Worm (Caenorhabditis elegans) whole organism, L4 larva: ENCODE measurements around the gene exos-2.

ENCODE experiments used
- F49E8.2 ChIP-seq: sonication (generic microtip); optimal IDR thresholded peaks from 2 replicates; lab custom pipeline; 2016; ENCODE audit warnings: missing compliant biosample characterization, mild to moderate bottlenecking, missing genetic modification characterization, borderline replicate concordance
- Y48G9A.11 ChIP-seq: fragments of 200-800 bp; sonication (Bioruptor generic); IDR thresholded peaks from 2 replicates; pipeline ENCODE4 v1.3.6; 2022; ENCODE audit warnings: missing genetic modification reagents, missing genetic modification characterization, missing compliant biosample characterization
- Y75B8A.6 ChIP-seq: fragments of 200-800 bp; sonication (Bioruptor generic); IDR thresholded peaks from 2 replicates; pipeline ENCODE4 v1.3.6; 2022; ENCODE audit warnings: missing genetic modification reagents, missing genetic modification characterization, missing compliant biosample characterization
- aha-1 ChIP-seq: fragments of 150-350 bp; peaks from one replicate; lab custom pipeline; 2014; ENCODE audit warnings: missing biosample characterization, missing genetic modification characterization
- aly-2 ChIP-seq: sonication (generic microtip); optimal IDR thresholded peaks from 2 replicates; lab custom pipeline; 2018; ENCODE audit warnings: missing biosample characterization, missing genetic modification characterization
- arid-1 ChIP-seq: fragments of 200-800 bp; sonication (Bioruptor generic); conservative IDR thresholded peaks from 2 replicates; pipeline ENCODE4 v1.3.6; 2022; ENCODE audit warnings: missing genetic modification reagents, missing genetic modification characterization, missing compliant biosample characterization
- ceh-20 ChIP-seq: fragments of 200-800 bp; sonication (Bioruptor generic); IDR thresholded peaks from 2 replicates; pipeline ENCODE4 v1.3.6; 2022; ENCODE audit warnings: missing genetic modification reagents, missing genetic modification characterization, missing compliant biosample characterization
- ceh-32 ChIP-seq: sonication (generic microtip); optimal IDR thresholded peaks from 2 replicates; lab custom pipeline; 2016; ENCODE audit warnings: mild to moderate bottlenecking, missing genetic modification characterization, missing compliant biosample characterization; ENCODE audit not compliant: poor library complexity
- ctbp-1 ChIP-seq: fragments of 200-800 bp; sonication (Bioruptor generic); IDR thresholded peaks from 2 replicates; pipeline ENCODE4 v1.3.6; 2022; ENCODE audit warnings: missing genetic modification reagents, missing genetic modification characterization, missing compliant biosample characterization
- daf-8 ChIP-seq: fragments of 200-800 bp; sonication (Bioruptor generic); IDR thresholded peaks from 2 replicates; pipeline ENCODE4 v1.3.6; 2022; ENCODE audit warnings: missing genetic modification characterization, missing compliant biosample characterization
- dve-1 ChIP-seq: sonication (generic microtip); optimal IDR thresholded peaks from 2 replicates; lab custom pipeline; 2017; ENCODE audit warnings: antibody characterized with exemption, mild to moderate bottlenecking, missing genetic modification characterization, missing compliant biosample characterization; ENCODE audit not compliant: insufficient read depth
- fos-1 ChIP-seq: fragments of 150-350 bp; optimal IDR thresholded peaks from 2 replicates; lab custom pipeline; 2014; ENCODE audit warnings: missing biosample characterization, missing genetic modification characterization
- hlh-11 ChIP-seq: fragments of 200-800 bp; sonication (Bioruptor generic); optimal IDR thresholded peaks from 2 replicates; lab custom pipeline; 2018; ENCODE audit warnings: mild to moderate bottlenecking, missing genetic modification characterization, missing compliant biosample characterization
- lin-13 ChIP-seq: fragments of 150-350 bp; optimal IDR thresholded peaks from 2 replicates; lab custom pipeline; 2014; ENCODE audit warnings: missing biosample characterization, missing genetic modification reagents, missing genetic modification characterization
- lin-38 ChIP-seq: fragments of 200-800 bp; sonication (Bioruptor generic); IDR thresholded peaks from 2 replicates; pipeline ENCODE4 v1.3.6; 2022; ENCODE audit warnings: missing genetic modification reagents, missing genetic modification characterization, missing compliant biosample characterization
- nhr-48 ChIP-seq: sonication (generic microtip); optimal IDR thresholded peaks from 2 replicates; lab custom pipeline; 2016; ENCODE audit warnings: mild to moderate bottlenecking, missing genetic modification characterization, missing compliant biosample characterization
- rbr-2 ChIP-seq: sonication (generic microtip); optimal IDR thresholded peaks from 2 replicates; lab custom pipeline; 2016; ENCODE audit warnings: missing genotype, missing genetic modification characterization, missing compliant biosample characterization
- saeg-2 ChIP-seq: fragments of 200-800 bp; sonication (Bioruptor generic); IDR thresholded peaks from 2 replicates; pipeline ENCODE4 v1.3.6; 2022; ENCODE audit warnings: missing genetic modification reagents, missing genetic modification characterization, missing compliant biosample characterization
- skn-1 ChIP-seq: fragments of 150-350 bp; optimal IDR thresholded peaks from 2 replicates; lab custom pipeline; 2014; ENCODE audit warnings: missing biosample characterization, missing genetic modification characterization
- snpc-1.2 ChIP-seq: fragments of 200-800 bp; sonication (Bioruptor generic); IDR thresholded peaks from 2 replicates; pipeline ENCODE4 v1.3.6; 2022; ENCODE audit warnings: missing genetic modification reagents, missing genetic modification characterization, missing compliant biosample characterization
- spr-1 ChIP-seq: sonication (generic microtip); optimal IDR thresholded peaks from 2 replicates; lab custom pipeline; 2016; ENCODE audit warnings: mild to moderate bottlenecking, missing genetic modification characterization, missing compliant biosample characterization
- spr-3 ChIP-seq: fragments of 200-800 bp; sonication (Bioruptor generic); optimal IDR thresholded peaks from 2 replicates; lab custom pipeline; 2018; ENCODE audit warnings: mild to moderate bottlenecking, missing genetic modification characterization, missing compliant biosample characterization
- tag-97 ChIP-seq: fragments of 200-800 bp; sonication (Bioruptor generic); IDR thresholded peaks from 2 replicates; pipeline ENCODE4 v1.3.6; 2022; ENCODE audit warnings: missing genetic modification characterization, missing compliant biosample characterization
- unc-130 ChIP-seq: sonication (generic microtip); optimal IDR thresholded peaks from 2 replicates; lab custom pipeline; 2016; ENCODE audit warnings: missing genetic modification reagents, missing genetic modification characterization, missing compliant biosample characterization
- zip-2 ChIP-seq: fragments of 150-350 bp; optimal IDR thresholded peaks from 2 replicates; lab custom pipeline; 2014; ENCODE audit warnings: missing biosample characterization, missing genetic modification characterization
- ztf-11 ChIP-seq: fragments of 150-350 bp; optimal IDR thresholded peaks from 2 replicates; lab custom pipeline; 2014; ENCODE audit warnings: missing biosample characterization, missing genetic modification characterization

Gene exos-2

DNA sequence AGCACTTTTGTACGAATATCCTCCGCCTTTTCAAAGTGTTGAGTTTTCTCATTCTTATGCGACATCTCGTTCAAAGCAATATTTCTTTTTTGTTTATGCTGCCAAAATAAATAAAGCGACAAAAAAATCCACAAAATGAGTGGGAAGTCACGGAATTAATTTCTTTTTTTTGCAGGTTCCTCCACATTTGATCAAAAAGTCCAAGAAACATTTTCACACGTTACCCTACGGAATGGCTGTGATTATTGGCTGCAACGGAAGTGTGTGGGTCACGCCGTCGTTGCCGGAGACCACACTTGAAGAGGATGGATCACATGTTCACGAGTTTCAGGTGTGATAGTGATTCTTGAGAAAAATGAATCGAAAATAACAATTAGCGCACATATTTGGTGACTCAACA, 1.3 kb downstream of the exos-2 start, which contains the start of gene Y73B6BL.22:
Gene Y73B6BL.22, minus strand, starts transcription at position 101 of the 400 bp plus-strand sequence.
- peak; percentile 8 for TF ChIP-seq aha-1 (tag; lab: Kevin White, UChicago)
- TF ChIP-seq ztf-11 (tag; lab: Kevin White, UChicago), result no peak

DNA sequence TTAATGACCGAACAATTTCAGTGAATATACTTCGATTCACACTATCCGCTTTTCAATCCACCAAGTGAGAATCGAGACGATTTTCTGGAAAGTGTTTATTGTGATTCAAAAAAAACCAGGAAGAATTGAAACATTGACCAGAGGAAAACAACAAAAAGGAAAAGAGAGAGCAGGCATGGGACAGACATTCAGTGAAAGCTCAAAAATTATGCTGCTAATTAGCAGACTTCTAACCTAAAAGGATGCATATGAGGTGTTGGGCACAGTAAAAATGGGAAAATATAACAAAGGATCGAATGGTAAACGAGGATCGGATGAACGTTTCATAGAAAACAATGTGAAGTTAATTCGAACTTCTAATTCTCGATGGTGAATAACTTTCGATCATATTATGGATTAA, 2.3 kb downstream of the exos-2 start:
- TF ChIP-seq tag-97 (GFP tag; lab: Robert Waterston, UW) (no peak), F49E8.2 (tag; lab: Kevin White, UChicago) (peak; percentile 20)
- TF ChIP-seq, all 104 proteins: peak for 1

DNA sequence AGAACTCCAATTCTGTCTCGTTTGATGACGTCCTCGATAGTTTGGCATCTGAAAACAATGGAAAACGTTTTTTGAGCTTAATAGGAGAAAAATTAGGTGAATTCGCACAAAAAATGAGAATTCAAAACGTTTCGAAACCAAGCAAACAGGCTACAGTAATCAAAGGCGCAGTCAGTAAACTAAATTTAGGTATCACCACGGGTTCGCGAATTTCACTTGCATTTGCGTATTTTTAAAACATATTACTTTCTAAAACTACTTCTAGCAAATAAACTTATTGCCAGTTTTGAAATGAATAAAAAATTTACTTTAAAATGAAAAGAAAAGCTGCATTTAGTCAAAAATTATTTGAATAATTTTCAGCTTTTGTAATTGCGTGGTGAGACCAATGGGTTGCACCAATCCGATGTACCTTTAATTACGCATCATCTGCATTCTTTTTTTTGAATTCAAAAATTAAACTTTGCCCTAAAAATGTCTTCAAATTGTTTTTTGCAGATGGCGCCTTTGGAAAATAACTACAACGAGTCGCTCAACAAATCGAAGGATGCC, 3.8 kb downstream of the exos-2 start, which contains the start of the genes Y73B6BL.23 and htp-2:
Gene Y73B6BL.23, minus strand, starts transcription at position 51 of the 552 bp plus-strand sequence.
Gene htp-2, plus strand, starts transcription at position 492 of the 552 bp plus-strand sequence.
- no peak for TF ChIP-seq aly-2 (tag; lab: Kevin White, UChicago)
- no peak for TF ChIP-seq dve-1
- TF ChIP-seq ctbp-1 (GFP tag; lab: Robert Waterston, UW), result no peak
- TF ChIP-seq nhr-48 (tag; lab: Kevin White, UChicago), result no peak
- no peak for TF ChIP-seq daf-8 (GFP tag; lab: Robert Waterston, UW)
- TF ChIP-seq fos-1 (tag; lab: Kevin White, UChicago), result no peak
- TF ChIP-seq spr-1 (tag; lab: Kevin White, UChicago), result no peak
- no peak for TF ChIP-seq zip-2 (tag; lab: Kevin White, UChicago)
- TF ChIP-seq rbr-2 (tag; lab: Kevin White, UChicago), result no peak
- TF ChIP-seq spr-3 (GFP tag; lab: Kevin White, UChicago), result no peak

DNA sequence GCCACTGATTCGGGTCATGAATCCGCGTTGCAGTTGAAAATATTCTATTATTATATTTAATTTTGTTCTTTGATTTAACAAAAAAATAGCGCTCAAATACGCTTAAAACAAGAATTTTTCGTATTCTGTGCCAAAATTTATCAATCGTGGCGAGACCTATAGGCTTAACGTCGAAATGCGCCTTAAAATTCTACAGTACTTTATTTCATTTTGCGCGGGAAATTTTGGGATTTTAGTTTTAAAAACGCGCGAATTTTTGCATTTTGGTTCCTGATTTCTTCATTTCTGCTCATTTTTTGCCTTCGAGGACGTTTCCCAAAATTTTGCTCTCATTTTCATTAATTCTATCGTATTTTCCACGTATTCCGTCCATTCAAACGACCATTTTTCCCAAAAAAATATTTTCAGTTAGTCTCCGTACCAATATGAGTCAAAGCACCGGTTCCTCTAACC, 5.9 kb downstream of the exos-2 start, which contains the start of gene puf-11:
Gene puf-11, plus strand, starts transcription at position 403 of the 453 bp plus-strand sequence.
- TF ChIP-seq lin-13 (GFP tag; lab: Kevin White, UChicago), result no peak
- TF ChIP-seq F49E8.2 (tag; lab: Kevin White, UChicago), result peak; percentile 78
- peak; percentile 87 for TF ChIP-seq Y48G9A.11 (GFP tag; lab: Robert Waterston, UW)
- peak; percentile 91 for TF ChIP-seq snpc-1.2 (GFP tag; lab: Robert Waterston, UW)
- peak; percentile 67 for TF ChIP-seq lin-38 (GFP tag; lab: Robert Waterston, UW)
- no peak for TF ChIP-seq ctbp-1 (GFP tag; lab: Robert Waterston, UW)
- TF ChIP-seq unc-130 (GFP tag; lab: Kevin White, UChicago), result peak; percentile 80

DNA sequence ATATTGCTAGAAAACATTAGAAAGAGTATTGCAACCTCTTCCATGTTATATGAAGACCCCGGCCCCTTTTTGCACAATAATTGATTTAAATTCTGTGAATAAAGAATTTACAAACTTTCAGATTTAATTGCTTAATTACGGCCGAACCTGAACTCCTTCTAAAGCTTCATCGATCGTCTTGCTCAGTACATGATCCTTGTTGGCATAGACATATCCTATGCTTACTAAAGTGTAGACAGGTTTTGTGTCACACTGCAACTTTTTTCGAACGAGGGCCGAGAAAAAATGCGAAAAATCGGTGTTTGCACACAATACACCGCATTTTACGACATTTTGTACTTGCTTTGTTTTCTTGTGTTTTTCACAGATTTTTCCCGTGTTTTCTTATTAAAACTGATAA, 8.1 kb downstream of the exos-2 start:
- TF ChIP-seq Y48G9A.11 (GFP tag; lab: Robert Waterston, UW) (peak; percentile 62), snpc-1.2 (GFP tag; lab: Robert Waterston, UW) (peak; percentile 92), lin-38 (GFP tag; lab: Robert Waterston, UW) (peak; percentile 51; the same call in 1 of the 2 replicates)

DNA sequence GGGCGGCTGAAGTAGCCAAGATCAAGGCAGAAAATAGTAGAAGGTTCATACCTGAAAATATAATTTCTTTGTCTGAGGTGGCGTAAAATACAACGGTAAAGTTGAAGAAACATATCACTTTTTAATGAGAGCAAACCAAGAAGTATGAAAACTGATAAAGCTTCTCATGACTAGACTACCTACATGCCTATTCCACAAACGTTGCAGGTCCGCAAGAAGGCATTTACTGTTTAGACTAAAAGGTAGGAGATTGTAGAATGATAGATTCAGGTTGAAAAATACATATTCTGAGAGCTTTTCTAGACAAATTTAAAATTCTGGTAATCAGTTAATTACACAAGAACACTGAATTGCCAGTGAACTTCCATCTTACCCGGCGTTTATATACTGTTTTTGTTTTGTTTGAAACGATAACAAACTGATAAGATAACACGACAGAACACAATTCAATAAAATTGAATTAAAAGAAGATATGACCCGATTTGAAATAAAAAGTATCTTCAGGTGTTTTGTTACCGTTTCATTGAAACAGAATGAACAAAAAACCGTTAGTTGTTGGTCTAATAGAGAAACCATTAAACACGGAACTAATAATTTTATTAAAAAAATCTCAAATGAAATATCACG, 10.9 kb downstream of the exos-2 start, which contains the start of gene acp-6:
Gene acp-6, minus strand, starts transcription at position 51 of the 627 bp plus-strand sequence.
- TF ChIP-seq saeg-2 (GFP tag; lab: Robert Waterston, UW), result no peak
- TF ChIP-seq ceh-20 (GFP tag; lab: Robert Waterston, UW), result no peak
- TF ChIP-seq aha-1 (tag; lab: Kevin White, UChicago), result no peak
- TF ChIP-seq Y75B8A.6 (GFP tag; lab: Robert Waterston, UW), result no peak
- no peak for TF ChIP-seq ceh-32
- TF ChIP-seq, all 104 proteins: peak for 0

DNA sequence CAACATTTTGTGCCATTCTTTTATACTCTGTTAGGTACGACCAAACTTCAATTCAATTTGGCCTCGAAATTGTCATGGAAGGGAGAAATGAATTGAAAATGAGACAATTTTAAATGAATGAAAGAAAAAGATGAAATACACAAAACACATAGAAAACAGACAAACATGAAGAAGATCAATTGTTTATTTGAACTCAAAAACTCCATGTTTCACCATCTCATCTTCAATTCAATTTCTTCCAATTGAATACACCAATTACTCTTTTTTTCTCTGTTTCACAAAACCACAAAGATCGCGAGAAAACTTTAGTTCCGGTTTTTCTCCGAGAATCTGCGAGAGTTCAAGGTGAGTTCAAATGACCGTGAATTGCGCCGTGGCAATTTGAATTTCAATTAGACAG, 11.9 kb downstream of the exos-2 start:
- TF ChIP-seq arid-1 (GFP tag; lab: Robert Waterston, UW) (no peak), skn-1 (tag; lab: Kevin White, UChicago) (no peak), hlh-11 (tag; lab: Kevin White, UChicago) (no peak)
